Worm (Caenorhabditis elegans) whole organism, mixed stage, embryonic: ENCODE data around the gene T12A2.3.

Experiments
- elt-1 ChIP-seq: sonication (generic microtip); optimal IDR thresholded peaks from 2 replicates; lab custom pipeline; 2017; ENCODE audit warnings: missing genetic modification characterization, mild to moderate bottlenecking, missing compliant biosample characterization, antibody characterized with exemption, moderate library complexity, borderline replicate concordance; ENCODE audit not compliant: insufficient read depth
- nhr-12 ChIP-seq: fragments of 150-350 bp; optimal IDR thresholded peaks from 2 replicates; lab custom pipeline; 2014; ENCODE audit warnings: missing biosample characterization, missing genetic modification characterization
- nhr-2 ChIP-seq: fragments of 150-350 bp; optimal IDR thresholded peaks from 2 replicates; lab custom pipeline; 2014; ENCODE audit warnings: missing biosample characterization, missing genetic modification characterization
- nhr-237 ChIP-seq: fragments of 150-350 bp; optimal IDR thresholded peaks from 2 replicates; lab custom pipeline; 2014; ENCODE audit warnings: missing biosample characterization, missing genetic modification characterization
- nhr-28 ChIP-seq: fragments of 150-350 bp; optimal IDR thresholded peaks from 2 replicates; lab custom pipeline; 2014; ENCODE audit warnings: missing biosample characterization, missing genetic modification characterization
- nhr-76 ChIP-seq: sonication (generic microtip); optimal IDR thresholded peaks from 2 replicates; lab custom pipeline; 2017; ENCODE audit warnings: missing biosample characterization, missing genetic modification characterization
- pha-4 ChIP-seq: fragments of 150-350 bp; optimal IDR thresholded peaks from 2 replicates; lab custom pipeline; 2018; ENCODE audit warnings: missing biosample characterization, missing genetic modification reagents, missing genetic modification characterization
- sptf-1 ChIP-seq: sonication (generic microtip); optimal IDR thresholded peaks from 2 replicates; lab custom pipeline; 2017; ENCODE audit warnings: mild to moderate bottlenecking, missing genetic modification characterization, moderate library complexity, missing compliant biosample characterization
- unc-120 ChIP-seq: sonication (generic microtip); optimal IDR thresholded peaks from 2 replicates; lab custom pipeline; 2017; ENCODE audit warnings: missing genetic modification characterization, missing compliant biosample characterization; ENCODE audit not compliant: poor library complexity, severe bottlenecking
- unc-62 ChIP-seq: fragments of 150-350 bp; optimal IDR thresholded peaks from 2 replicates; lab custom pipeline; 2014; ENCODE audit warnings: missing biosample characterization, missing genetic modification reagents, missing genetic modification characterization
- zip-8 ChIP-seq: fragments of 150-350 bp; optimal IDR thresholded peaks from 2 replicates; lab custom pipeline; 2014; ENCODE audit warnings: missing biosample characterization, missing genetic modification characterization
- ztf-11 ChIP-seq: fragments of 150-350 bp; optimal IDR thresholded peaks from 2 replicates; lab custom pipeline; 2014; ENCODE audit warnings: missing biosample characterization, missing genetic modification characterization

DNA sequence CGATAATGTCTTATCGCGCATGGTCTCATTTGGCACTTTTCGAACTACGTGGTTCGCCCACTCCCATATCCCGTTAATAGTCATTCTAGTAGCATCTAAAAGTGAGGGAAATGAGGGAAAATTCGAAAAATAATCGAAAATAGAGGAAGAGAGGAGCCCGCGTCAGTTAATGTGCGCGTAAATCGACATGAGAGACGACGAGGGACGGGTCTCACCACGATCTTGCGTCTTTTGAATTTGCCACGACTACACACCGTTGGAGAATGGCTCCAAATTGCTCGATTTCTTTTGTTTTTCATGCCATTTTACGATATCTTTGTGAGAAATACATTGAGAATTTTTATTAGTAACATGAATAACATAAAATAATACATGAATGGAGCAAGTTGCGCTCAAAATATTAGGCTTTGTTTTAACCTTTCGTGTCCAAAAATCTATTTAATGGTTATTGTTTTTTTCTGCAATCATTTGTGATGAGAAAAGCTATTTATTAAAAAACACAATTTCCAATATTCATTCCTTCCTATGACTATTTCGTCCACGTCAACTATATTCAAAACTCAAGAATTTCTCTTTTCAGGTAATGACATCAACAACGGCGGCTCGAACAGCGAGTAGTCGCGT, 7.5 kb downstream of the T12A2.3 start, which contains the start of the genes gen-1 and stt-3:
- no peak for TF ChIP-seq nhr-28 (tag; lab: Kevin White, UChicago)
- TF ChIP-seq nhr-2 (tag; lab: Kevin White, UChicago), result no peak
- TF ChIP-seq unc-62, result no peak
- no peak for TF ChIP-seq sptf-1 (tag; lab: Kevin White, UChicago)
- no peak for TF ChIP-seq unc-120
- no peak for TF ChIP-seq nhr-12 (tag; lab: Kevin White, UChicago)
- no peak for TF ChIP-seq zip-8 (tag; lab: Kevin White, UChicago)
- TF ChIP-seq nhr-237 (tag; lab: Kevin White, UChicago), result no peak
- TF ChIP-seq nhr-76 (tag; lab: Kevin White, UChicago), result no peak
- no peak for TF ChIP-seq pha-4 (tag; lab: Kevin White, UChicago)
- TF ChIP-seq elt-1 (tag; lab: Kevin White, UChicago), result no peak
- no peak for TF ChIP-seq ztf-11 (tag; lab: Kevin White, UChicago)
